Fruit fly (Drosophila melanogaster): Measurements from ENCODE around the gene TotZ.

The TotZ gene

DNA sequence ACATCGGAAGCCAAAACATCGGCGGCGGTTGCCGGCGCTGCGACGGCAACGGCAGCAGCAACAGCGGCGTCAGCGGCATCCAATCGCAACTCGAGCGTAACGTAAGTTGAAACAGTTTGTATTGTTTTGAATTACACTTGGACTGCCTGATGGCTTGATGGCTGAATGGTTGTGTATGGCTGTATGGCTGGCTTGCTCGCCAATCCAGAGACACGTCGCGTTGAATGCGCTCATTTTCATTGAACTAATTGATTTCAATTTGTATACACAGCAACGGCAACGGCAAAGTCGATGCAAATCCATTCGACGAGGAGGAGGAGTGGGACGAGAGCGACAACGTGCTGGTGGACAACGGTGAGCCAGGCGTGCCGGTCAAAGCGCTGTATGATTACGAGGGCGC is 38.7 kb upstream of the TotZ start:
- peak; percentile 39 for TF ChIP-seq ovo (GFP tag; optimal IDR thresholded peaks at IDR 0.05)
- peak; percentile 99 for TF ChIP-seq cic (GFP tag; optimal IDR thresholded peaks at IDR 0.05)
- TF ChIP-seq CG12768 (GFP tag; optimal IDR thresholded peaks at IDR 0.05) = peak; percentile 64
- no peak for TF ChIP-seq pad (GFP tag; optimal IDR thresholded peaks at IDR 0.05)
- no peak for TF ChIP-seq Hr96 (GFP tag; optimal IDR thresholded peaks at IDR 0.05)
- no peak for TF ChIP-seq CG11617 (GFP tag; optimal IDR thresholded peaks at IDR 0.05)
- TF ChIP-seq Crg-1 (GFP tag; optimal IDR thresholded peaks at IDR 0.05) = no peak
- no peak for TF ChIP-seq CG14711 (tag; optimal IDR thresholded peaks at IDR 0.05)
- TF ChIP-seq Clk (GFP tag; optimal IDR thresholded peaks at IDR 0.05) = no peak
- peak; percentile 52 for TF ChIP-seq bab1 (GFP tag; optimal IDR thresholded peaks at IDR 0.05)
- no peak for TF ChIP-seq CG33017 (tag; optimal IDR thresholded peaks at IDR 0.05)
- peak; percentile 20 for TF ChIP-seq tj (GFP tag; optimal IDR thresholded peaks at IDR 0.05)
- peak; percentile 51 for TF ChIP-seq Mnt (GFP tag; optimal IDR thresholded peaks at IDR 0.05)
- no peak for TF ChIP-seq CG1620 (GFP tag; optimal IDR thresholded peaks at IDR 0.05)
- no peak for TF ChIP-seq toe (GFP tag; optimal IDR thresholded peaks at IDR 0.05)
- TF ChIP-seq CG7045 (GFP tag; optimal IDR thresholded peaks at IDR 0.05) = no peak
- TF ChIP-seq kay (GFP tag; ENCODE audit: borderline replicate concordance) = no peak
- no peak for TF ChIP-seq CG5204 (GFP tag; optimal IDR thresholded peaks at IDR 0.05)
- TF ChIP-seq CG7101 (tag; optimal IDR thresholded peaks at IDR 0.05) = no peak
- no peak for TF ChIP-seq cnc (optimal IDR thresholded peaks at IDR 0.05)

DNA sequence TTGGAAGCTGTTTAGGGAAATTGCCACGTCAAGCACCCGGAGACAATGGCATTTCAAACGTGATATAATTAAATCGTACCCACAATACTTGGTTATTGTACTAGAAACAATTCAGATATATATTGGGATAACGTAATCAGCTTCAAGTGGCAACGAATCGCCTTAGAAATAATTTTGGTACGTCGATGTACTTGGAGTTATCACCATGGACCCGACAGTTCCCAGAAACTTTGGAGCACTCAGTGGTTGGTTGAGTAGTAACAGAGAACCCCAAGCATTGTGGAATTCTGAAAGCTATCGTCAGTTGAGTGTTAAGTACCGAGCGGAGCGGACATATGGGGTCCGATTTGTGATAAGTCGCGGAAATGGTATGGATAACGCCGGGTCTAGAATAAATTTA is 35.7 kb upstream of the TotZ start, which contains the start of gene CG15695:
Gene CG15695 (plus strand): TSS at position 301 of the 400 bp plus-strand sequence.
- no peak for TF ChIP-seq bab1 (GFP tag; optimal IDR thresholded peaks at IDR 0.05)
- no peak for TF ChIP-seq tj (GFP tag; optimal IDR thresholded peaks at IDR 0.05)
- TF ChIP-seq toe (GFP tag; optimal IDR thresholded peaks at IDR 0.05) = no peak

DNA sequence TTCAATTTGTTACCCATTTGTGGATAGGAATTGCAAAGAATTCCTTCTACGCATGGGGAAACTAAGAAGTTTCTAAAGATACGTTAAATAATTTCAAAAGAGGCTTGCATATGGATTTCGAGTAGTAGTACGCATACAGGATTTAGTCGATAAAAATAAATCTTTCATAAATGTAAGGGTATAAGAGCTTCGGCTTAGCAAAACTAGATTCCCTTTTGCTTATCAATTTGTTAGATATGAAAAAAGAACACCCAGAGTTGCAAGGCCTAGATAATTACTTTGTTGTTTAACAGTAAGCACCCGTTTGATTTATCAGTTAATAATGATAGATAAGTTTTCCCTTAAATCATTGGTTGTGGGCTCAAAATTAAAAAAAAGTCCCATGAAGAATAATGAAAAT is 32.0 kb upstream of the TotZ start:
- TF ChIP-seq Hr96 (GFP tag; optimal IDR thresholded peaks at IDR 0.05) (no peak), CG12768 (GFP tag; optimal IDR thresholded peaks at IDR 0.05) (no peak), bab1 (GFP tag; optimal IDR thresholded peaks at IDR 0.05) (no peak), pad (GFP tag; optimal IDR thresholded peaks at IDR 0.05) (no peak)

DNA sequence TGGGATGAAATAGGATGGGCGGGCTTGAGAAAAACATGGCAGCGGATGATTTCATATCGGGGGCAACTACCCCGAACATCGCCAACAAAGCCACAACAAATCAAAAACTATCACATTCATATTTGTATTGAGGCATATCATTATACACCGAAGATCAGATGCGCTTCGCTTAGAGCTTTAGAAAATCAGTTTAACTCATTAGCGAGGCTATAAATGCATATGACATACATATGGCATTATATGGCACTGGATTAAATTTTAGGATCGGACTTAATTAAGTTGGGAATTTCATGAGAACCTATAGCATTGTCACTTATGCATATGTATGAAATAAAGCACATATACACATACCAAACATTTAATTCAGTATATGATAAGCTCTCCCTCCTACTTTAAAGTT is 31.2 kb upstream of the TotZ start:
- TF ChIP-seq kay (GFP tag; ENCODE audit: borderline replicate concordance) (peak; percentile 48), CG33017 (tag; optimal IDR thresholded peaks at IDR 0.05) (no peak)

DNA sequence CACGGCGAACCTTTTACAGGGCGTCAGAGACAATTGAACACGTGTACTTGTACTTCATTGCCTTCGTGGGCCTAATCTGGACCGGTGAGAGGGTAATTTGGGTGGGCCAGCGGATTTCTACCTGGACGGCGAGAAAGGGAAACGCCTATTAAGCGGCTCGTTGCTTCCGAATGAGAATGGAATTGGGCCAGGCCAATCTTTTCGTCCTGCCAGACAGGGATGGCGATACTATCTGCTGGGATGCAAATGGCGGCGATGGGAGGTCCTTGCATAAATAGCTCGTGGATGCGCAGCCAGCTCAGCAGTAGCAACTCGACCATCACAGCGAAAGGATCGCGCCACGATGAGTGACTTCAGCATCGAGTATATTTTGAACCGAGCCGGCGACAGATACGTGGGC is 30.8 kb upstream of the TotZ start, which contains the start of gene CG15696:
Gene CG15696 (plus strand): TSS at position 301 of the 400 bp plus-strand sequence.
- no peak for TF ChIP-seq cic (GFP tag; optimal IDR thresholded peaks at IDR 0.05)
- TF ChIP-seq kay (GFP tag; ENCODE audit: borderline replicate concordance) = no peak
- TF ChIP-seq Clk (GFP tag; optimal IDR thresholded peaks at IDR 0.05) = no peak
- TF ChIP-seq ovo (GFP tag; optimal IDR thresholded peaks at IDR 0.05) = no peak
- TF ChIP-seq pad (GFP tag; optimal IDR thresholded peaks at IDR 0.05) = no peak
- no peak for TF ChIP-seq tj (GFP tag; optimal IDR thresholded peaks at IDR 0.05)
- TF ChIP-seq CG14711 (tag; optimal IDR thresholded peaks at IDR 0.05) = no peak
- no peak for TF ChIP-seq Crg-1 (GFP tag; optimal IDR thresholded peaks at IDR 0.05)
- TF ChIP-seq CG5204 (GFP tag; optimal IDR thresholded peaks at IDR 0.05) = no peak
- no peak for TF ChIP-seq CG1620 (GFP tag; optimal IDR thresholded peaks at IDR 0.05)
- no peak for TF ChIP-seq cnc (optimal IDR thresholded peaks at IDR 0.05)

DNA sequence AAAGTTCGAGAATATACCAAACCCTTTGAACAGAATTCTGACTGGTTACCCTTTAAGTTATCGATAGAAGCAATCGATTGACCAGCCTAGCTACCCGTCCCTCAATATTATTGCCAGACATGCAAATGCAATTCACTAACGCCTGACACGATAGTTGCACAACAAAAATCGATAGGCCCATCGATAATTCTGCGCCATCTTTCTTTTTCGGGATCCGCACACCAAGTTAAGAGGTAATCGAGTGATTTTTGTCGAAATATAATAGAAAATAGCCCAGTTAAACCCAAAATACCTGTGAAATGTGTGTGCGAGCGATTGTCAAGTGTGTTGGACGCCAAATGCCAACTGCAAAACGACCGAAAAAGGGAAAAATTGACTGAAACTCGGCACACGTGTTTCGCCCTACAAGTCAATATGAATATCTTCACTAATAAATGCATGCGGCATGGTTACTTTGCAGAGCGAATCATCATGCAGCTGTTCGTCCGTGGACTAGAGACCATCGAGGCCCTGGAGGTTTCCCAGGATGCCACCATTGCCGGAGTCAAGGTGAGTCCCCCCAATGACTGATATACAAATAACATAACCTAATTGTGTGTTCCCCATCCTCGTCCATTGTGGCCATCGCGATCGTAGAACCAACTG is 27.0 kb upstream of the TotZ start, which contains the start of gene RpS30:
Gene RpS30 (plus strand): TSS at position 122 of the 645 bp plus-strand sequence.
- TF ChIP-seq bab1 (GFP tag; optimal IDR thresholded peaks at IDR 0.05) (peak; percentile 79), Hr96 (GFP tag; optimal IDR thresholded peaks at IDR 0.05) (peak; percentile 37), kay (GFP tag; ENCODE audit: borderline replicate concordance) (no peak), cic (GFP tag; optimal IDR thresholded peaks at IDR 0.05) (peak; percentile 25), Mnt (GFP tag; optimal IDR thresholded peaks at IDR 0.05) (peak; percentile 92), CG14711 (tag; optimal IDR thresholded peaks at IDR 0.05) (peak; percentile 72), CG12768 (GFP tag; optimal IDR thresholded peaks at IDR 0.05) (no peak), tj (GFP tag; optimal IDR thresholded peaks at IDR 0.05) (peak; percentile 51), CG1620 (GFP tag; optimal IDR thresholded peaks at IDR 0.05) (peak; percentile 22), toe (GFP tag; optimal IDR thresholded peaks at IDR 0.05) (peak; percentile 1), CG7101 (tag; optimal IDR thresholded peaks at IDR 0.05) (peak; percentile 55), pad (GFP tag; optimal IDR thresholded peaks at IDR 0.05) (peak; percentile 37), cnc (optimal IDR thresholded peaks at IDR 0.05) (no peak), CG11617 (GFP tag; optimal IDR thresholded peaks at IDR 0.05) (no peak)

DNA sequence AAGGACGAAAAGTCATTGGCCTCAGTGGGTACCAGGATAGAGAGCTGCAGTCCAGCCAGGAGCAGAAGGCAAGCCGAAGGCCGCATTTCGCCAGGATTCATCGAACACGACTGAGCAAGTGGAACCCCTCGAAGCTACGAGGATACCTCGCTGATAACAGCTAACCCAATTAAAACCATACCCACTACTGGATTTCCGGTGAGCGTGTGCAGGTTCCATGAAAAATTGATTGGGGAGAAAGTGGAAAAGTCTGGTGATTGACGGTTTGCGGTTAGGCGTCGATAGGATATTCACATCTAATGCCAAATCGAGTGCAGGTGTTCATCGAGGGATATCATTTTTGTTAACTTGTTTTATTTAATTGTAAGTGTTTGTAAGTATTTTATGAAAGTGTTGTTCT is 17.7 kb upstream of the TotZ start, which contains the start of gene Ir93a:
Gene Ir93a (minus strand): TSS at position 101 of the 400 bp plus-strand sequence.
- no peak for TF ChIP-seq cic (GFP tag; optimal IDR thresholded peaks at IDR 0.05)
- no peak for TF ChIP-seq CG5204 (GFP tag; optimal IDR thresholded peaks at IDR 0.05)
- TF ChIP-seq Crg-1 (GFP tag; optimal IDR thresholded peaks at IDR 0.05) = no peak
